Fruit fly (Drosophila melanogaster): ENCODE measurements around the gene CG43335.

The CG43335 gene

DNA sequence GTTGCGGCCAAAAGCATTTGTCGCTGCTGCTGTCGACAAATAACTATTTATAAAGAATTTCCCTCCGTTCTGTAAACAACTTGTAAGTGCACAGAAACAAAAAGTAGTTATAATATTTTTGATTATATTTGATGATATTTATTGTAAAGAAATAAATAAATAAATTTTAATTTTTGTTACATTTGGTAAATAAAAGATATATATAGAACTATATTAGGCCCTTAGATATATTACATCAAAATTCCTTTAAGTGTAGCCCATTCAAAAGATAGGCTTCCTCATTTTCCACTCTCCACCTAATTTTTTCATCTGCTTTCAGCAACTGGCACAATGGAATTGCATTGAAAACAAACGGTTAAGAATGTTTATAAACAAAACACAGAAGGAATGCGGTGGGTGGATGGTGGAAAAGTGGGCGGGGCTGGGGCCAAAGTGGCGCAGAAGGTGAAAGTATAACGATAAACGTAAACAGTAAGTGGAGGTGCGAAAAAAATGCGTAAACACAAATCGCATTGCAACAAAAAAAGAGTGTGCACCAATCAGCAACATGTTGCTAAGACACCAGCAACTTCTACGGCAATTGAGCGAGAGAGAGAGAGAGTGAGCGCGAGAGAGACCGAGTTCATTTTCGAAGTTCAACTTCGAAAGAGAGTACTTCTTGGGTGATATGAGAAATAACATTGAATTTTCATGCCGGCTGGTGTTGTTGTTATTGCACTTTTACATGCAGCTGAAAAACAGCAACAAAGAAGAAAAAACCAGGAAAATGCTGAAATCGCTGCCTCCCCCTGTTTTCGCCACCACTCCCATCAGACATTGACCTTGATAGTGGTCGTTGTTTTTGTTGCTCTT, 29.3 kb downstream of the CG43335 start (continued):
- TF ChIP-seq ase (GFP tag; IDR thresholded peaks at IDR 0.05) (no peak), D (optimal IDR thresholded peaks at IDR 0.05) (no peak), D (GFP tag; optimal IDR thresholded peaks at IDR 0.05) (peak; percentile 10), odd (GFP tag; optimal IDR thresholded peaks at IDR 0.05) (no peak), HmgD (GFP tag; optimal IDR thresholded peaks at IDR 0.05) (no peak), tll (GFP tag; optimal IDR thresholded peaks at IDR 0.05) (no peak), cas (GFP tag; IDR thresholded peaks at IDR 0.05) (no peak), eyg (GFP tag; optimal IDR thresholded peaks at IDR 0.05) (no peak), CG6654 (GFP tag; optimal IDR thresholded peaks at IDR 0.05) (no peak), gsb-n (tag; optimal IDR thresholded peaks at IDR 0.05) (peak; percentile 16), CG15269 (tag; optimal IDR thresholded peaks at IDR 0.05) (no peak), CG5953 (GFP tag; IDR thresholded peaks at IDR 0.05) (no peak), GATAe (GFP tag; conservative IDR thresholded peaks at IDR 0.05) (no peak), CG12104 (GFP tag; optimal IDR thresholded peaks at IDR 0.05) (no peak), CHES-1-like (GFP tag; optimal IDR thresholded peaks at IDR 0.05) (no peak), CG7839 (tag; optimal IDR thresholded peaks at IDR 0.05) (peak; percentile 44), vvl (GFP tag; IDR thresholded peaks at IDR 0.05) (no peak), CG10366 (GFP tag; IDR thresholded peaks at IDR 0.05) (no peak), CG8924 (tag; optimal IDR thresholded peaks at IDR 0.05) (peak; percentile 4), stc (GFP tag; IDR thresholded peaks at IDR 0.05) (no peak), nerfin-1 (tag; optimal IDR thresholded peaks at IDR 0.05) (no peak), toy (GFP tag; IDR thresholded peaks at IDR 0.05) (no peak), CG13424 (tag; optimal IDR thresholded peaks at IDR 0.05) (no peak), CG11398 (GFP tag; optimal IDR thresholded peaks at IDR 0.05) (no peak), CG12744 (GFP tag; optimal IDR thresholded peaks at IDR 0.05) (no peak), fd102C (GFP tag; optimal IDR thresholded peaks at IDR 0.05) (no peak), ranshi (GFP tag; IDR thresholded peaks at IDR 0.05) (no peak), shn (GFP tag; optimal IDR thresholded peaks at IDR 0.05) (no peak), CG18599 (GFP tag; optimal IDR thresholded peaks at IDR 0.05) (no peak), knrl (GFP tag; IDR thresholded peaks at IDR 0.05; ENCODE audit: partially characterized antibody) (no peak), CG17612 (GFP tag; IDR thresholded peaks at IDR 0.05) (no peak), CG31441 (GFP tag; IDR thresholded peaks at IDR 0.05) (peak; percentile 44; the same call in 1 of the 2 replicates), ind (GFP tag; optimal IDR thresholded peaks at IDR 0.05) (no peak), CG16863 (GFP tag; optimal IDR thresholded peaks at IDR 0.05) (no peak), eve (GFP tag; optimal IDR thresholded peaks at IDR 0.05) (no peak), pho (GFP tag; optimal IDR thresholded peaks at IDR 0.05) (no peak), CG10543 (GFP tag; optimal IDR thresholded peaks at IDR 0.05) (no peak), Dbx (GFP tag; IDR thresholded peaks at IDR 0.05) (no peak), CG13775 (GFP tag; optimal IDR thresholded peaks at IDR 0.05) (no peak), Dll (GFP tag; IDR thresholded peaks at IDR 0.05; ENCODE audit: partially characterized antibody) (no peak), CG3065 (GFP tag; optimal IDR thresholded peaks at IDR 0.05) (no peak), CG30020 (tag; optimal IDR thresholded peaks at IDR 0.05) (no peak), corto (GFP tag; optimal IDR thresholded peaks at IDR 0.05) (no peak), Sry-β (GFP tag; optimal IDR thresholded peaks at IDR 0.05) (no peak), emc (GFP tag; optimal IDR thresholded peaks at IDR 0.05) (no peak), CG10267 (tag; optimal IDR thresholded peaks at IDR 0.05) (peak; percentile 23), CG42726 (GFP tag; IDR thresholded peaks at IDR 0.05; ENCODE audit: partially characterized antibody) (no peak), Sox100B (GFP tag; optimal IDR thresholded peaks at IDR 0.05) (peak; percentile 15), CG15696 (tag; optimal IDR thresholded peaks at IDR 0.05) (no peak), sqz (GFP tag; optimal IDR thresholded peaks at IDR 0.05) (peak; percentile 16)
